Worm (Caenorhabditis elegans): Measurements from ENCODE around the gene cct-3.

Gene cct-3

DNA sequence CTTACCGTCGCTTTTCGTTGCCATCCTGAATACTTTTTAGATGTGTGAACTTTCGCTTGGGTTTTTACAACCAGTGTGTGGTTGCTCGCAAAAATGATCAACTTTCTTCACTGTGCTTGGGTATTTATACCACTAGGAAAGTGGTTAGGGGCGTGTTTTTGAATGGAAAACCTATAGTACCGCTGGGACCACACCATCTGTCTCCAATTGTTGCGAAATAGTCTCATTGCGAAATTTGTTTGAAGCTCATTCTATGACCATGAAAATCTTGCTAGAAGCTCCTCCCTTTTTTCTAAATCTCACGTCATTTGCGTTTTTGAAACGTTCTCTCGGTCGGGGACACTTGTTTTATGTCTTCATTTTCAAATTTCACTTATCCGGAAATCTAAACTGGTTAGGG lies 55.5 kb downstream of the cct-3 start, which contains the start of the genes K09F6.10 and K09F6.13:
Gene K09F6.10 (minus strand): TSS at position 86 of the 400 bp plus-strand sequence.
Gene K09F6.13 (plus strand): TSS at position 317 of the 400 bp plus-strand sequence.
- TF ChIP-seq lin-14 (GFP tag; optimal IDR thresholded peaks at IDR 0.05) (peak; percentile 21), isw-1 (GFP tag; IDR thresholded peaks at IDR 0.05) (peak; percentile 11; the same call in 1 of the 2 replicates), nhr-71 (tag; optimal IDR thresholded peaks at IDR 0.05) (no peak), ets-5 (GFP tag; IDR thresholded peaks at IDR 0.05) (0 out of 2 replicates have a peak, but pooled peaks have one; percentile 77), blmp-1 (tag; optimal IDR thresholded peaks at IDR 0.05) (no peak)

DNA sequence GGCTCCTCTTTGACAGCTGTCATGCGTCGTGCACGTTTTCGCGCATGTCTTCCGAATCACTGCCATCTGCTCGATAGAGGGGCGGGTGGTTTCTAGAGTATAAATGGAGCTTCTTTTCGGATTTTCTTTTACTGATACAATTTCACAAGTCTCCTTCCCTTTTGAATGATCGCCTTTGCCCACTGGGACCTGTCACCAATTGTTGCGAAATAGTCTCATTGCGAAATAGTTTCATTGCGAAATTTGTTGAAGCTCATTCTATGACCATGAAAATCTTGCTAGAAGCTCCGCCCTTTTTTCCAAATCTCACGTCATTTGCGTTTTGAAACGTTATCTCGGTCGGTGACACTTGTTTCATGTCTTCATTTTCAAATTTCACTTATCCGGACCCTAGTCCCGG lies 56.1 kb downstream of the cct-3 start:
- no peak for TF ChIP-seq aly-2 (tag; optimal IDR thresholded peaks at IDR 0.05)
- no peak for TF ChIP-seq unc-130 (tag; optimal IDR thresholded peaks at IDR 0.05)
- no peak for TF ChIP-seq fos-1 (tag; optimal IDR thresholded peaks at IDR 0.05)
- TF ChIP-seq sox-4 (tag; optimal IDR thresholded peaks at IDR 0.05) = no peak
- TF ChIP-seq hlh-4 (tag; optimal IDR thresholded peaks at IDR 0.05) = no peak
- TF ChIP-seq ces-1 (GFP tag; optimal IDR thresholded peaks at IDR 0.05) = no peak
- TF ChIP-seq mdl-1 (tag; optimal IDR thresholded peaks at IDR 0.05) = no peak
- TF ChIP-seq ceh-63 (GFP tag; optimal IDR thresholded peaks at IDR 0.05) = no peak
- TF ChIP-seq mab-9 (GFP tag; IDR thresholded peaks at IDR 0.05) = no peak
- no peak for TF ChIP-seq C04F5.9 (tag; optimal IDR thresholded peaks at IDR 0.05)
- no peak for TF ChIP-seq rnt-1 (tag; optimal IDR thresholded peaks at IDR 0.05)
- no peak for TF ChIP-seq Y116A8C.19 (tag; optimal IDR thresholded peaks at IDR 0.05; ENCODE audit: borderline replicate concordance)
- peak; percentile 51 for TF ChIP-seq jun-1 (tag; optimal IDR thresholded peaks at IDR 0.05)
- TF ChIP-seq mef-2 (tag; optimal IDR thresholded peaks at IDR 0.05) = no peak
- TF ChIP-seq lin-35 (GFP tag; optimal IDR thresholded peaks at IDR 0.05) = no peak
- no peak for TF ChIP-seq zag-1 (tag; optimal IDR thresholded peaks at IDR 0.05)
- no peak for TF ChIP-seq nhr-11 (tag; optimal IDR thresholded peaks at IDR 0.05)
- no peak for TF ChIP-seq unc-86 (tag; optimal IDR thresholded peaks at IDR 0.05)
- no peak for TF ChIP-seq sup-37 (GFP tag; optimal IDR thresholded peaks at IDR 0.05)
- TF ChIP-seq tlp-1 (tag; optimal IDR thresholded peaks at IDR 0.05) = no peak
- TF ChIP-seq vab-15 (tag; optimal IDR thresholded peaks at IDR 0.05) = no peak
- no peak for TF ChIP-seq irx-1 (tag; optimal IDR thresholded peaks at IDR 0.05)
- TF ChIP-seq grh-1 (GFP tag; IDR thresholded peaks at IDR 0.05) = no peak
- no peak for TF ChIP-seq hlh-17 (GFP tag; optimal IDR thresholded peaks at IDR 0.05; ENCODE audit: borderline replicate concordance)
- TF ChIP-seq nhr-77 (tag; optimal IDR thresholded peaks at IDR 0.05) = no peak
- TF ChIP-seq nhr-20 (tag; optimal IDR thresholded peaks at IDR 0.05) = no peak
- TF ChIP-seq ztf-4 (tag; optimal IDR thresholded peaks at IDR 0.05) = no peak
- TF ChIP-seq elt-2 (tag; optimal IDR thresholded peaks at IDR 0.05) = no peak
- TF ChIP-seq efl-1 (optimal IDR thresholded peaks at IDR 0.05) = peak; percentile 27 to 54
- peak in 1 of 2 experiments; percentile 39 for TF ChIP-seq efl-1 (GFP tag; optimal IDR thresholded peaks at IDR 0.05 in 1 of 2)
- no peak for TF ChIP-seq C34B4.2 (tag; optimal IDR thresholded peaks at IDR 0.05)
- no peak for TF ChIP-seq swsn-7 (tag; optimal IDR thresholded peaks at IDR 0.05)
- TF ChIP-seq dsc-1 (tag; optimal IDR thresholded peaks at IDR 0.05) = no peak
- TF ChIP-seq unc-98 (GFP tag; IDR thresholded peaks at IDR 0.05) = no peak
- TF ChIP-seq lin-14 (GFP tag; optimal IDR thresholded peaks at IDR 0.05) = peak; percentile 77
- no peak for TF ChIP-seq snpc-4 (tag; optimal IDR thresholded peaks at IDR 0.05)
- no peak for TF ChIP-seq nhr-84 (tag; optimal IDR thresholded peaks at IDR 0.05)
- no peak for TF ChIP-seq egl-13 (tag; optimal IDR thresholded peaks at IDR 0.05)
- no peak for TF ChIP-seq efl-3 (GFP tag; optimal IDR thresholded peaks at IDR 0.05)
- no peak for TF ChIP-seq xbp-1 (tag; optimal IDR thresholded peaks at IDR 0.05)
- peak; percentile 42 for TF ChIP-seq isw-1 (GFP tag; IDR thresholded peaks at IDR 0.05)
- TF ChIP-seq lsy-2 (tag; optimal IDR thresholded peaks at IDR 0.05) = peak in 1 of 2 experiments; percentile 10
- no peak for TF ChIP-seq C16A3.4 (tag; optimal IDR thresholded peaks at IDR 0.05)
- no peak for TF ChIP-seq nhr-12 (tag; optimal IDR thresholded peaks at IDR 0.05)
- no peak for TF ChIP-seq sptf-1 (tag; optimal IDR thresholded peaks at IDR 0.05)
- no peak for TF ChIP-seq F16B12.6 (tag; optimal IDR thresholded peaks at IDR 0.05)
- TF ChIP-seq ceh-8 (GFP tag; optimal IDR thresholded peaks at IDR 0.05) = no peak
- no peak for TF ChIP-seq fkh-4 (tag; optimal IDR thresholded peaks at IDR 0.05; ENCODE audit: borderline replicate concordance)
- no peak for TF ChIP-seq unc-30 (tag; optimal IDR thresholded peaks at IDR 0.05)

All from whole organism, L1 larva.